Fruit fly (Drosophila melanogaster) whole organism, embryonic: ENCODE results near the gene CG9682.
A peak's percentile ranks its signal among the peaks of the same experiment; 100 is the strongest.

ENCODE experiments used
- CG1024 ChIP-seq: fragments of 200-800 bp; sonication (Bioruptor generic); IDR thresholded peaks from 2 replicates; pipeline ENCODE4 v1.3.6; 2022; ENCODE audit warnings: missing biosample characterization, missing genetic modification characterization
- CG10431 ChIP-seq: fragments of 200-800 bp; sonication (Bioruptor generic); optimal IDR thresholded peaks from 3 replicates; lab custom pipeline; 2018; ENCODE audit warnings: missing biosample characterization, mild to moderate bottlenecking, missing genetic modification characterization
- CG10462 ChIP-seq: fragments of 200-800 bp; sonication (Bioruptor generic); optimal IDR thresholded peaks from 2 replicates; lab custom pipeline; 2016; ENCODE audit warnings: missing biosample characterization, missing genetic modification characterization
- CG10979 ChIP-seq: fragments of 200-800 bp; sonication (Bioruptor generic); optimal IDR thresholded peaks from 2 replicates; lab custom pipeline; 2018; ENCODE audit warnings: missing biosample characterization, mild to moderate bottlenecking, missing genetic modification characterization, moderate library complexity
- CG11560 ChIP-seq: fragments of 200-800 bp; sonication (Bioruptor generic); IDR thresholded peaks from 3 replicates; pipeline ENCODE4 v1.3.6; 2022; ENCODE audit warnings: missing biosample characterization, missing genetic modification characterization
- CG12769 ChIP-seq: fragments of 200-800 bp; sonication (Bioruptor generic); optimal IDR thresholded peaks from 2 replicates; lab custom pipeline; 2019; ENCODE audit warnings: missing biosample characterization, mild to moderate bottlenecking, missing genetic modification characterization, moderate library complexity
- CG15601 ChIP-seq: fragments of 200-800 bp; sonication (Bioruptor generic); optimal IDR thresholded peaks from 3 replicates; lab custom pipeline; 2019; ENCODE audit warnings: missing biosample characterization, mild to moderate bottlenecking, missing genetic modification characterization, moderate library complexity
- CG17328 ChIP-seq: fragments of 200-800 bp; sonication (Bioruptor generic); IDR thresholded peaks from 2 replicates; pipeline ENCODE4 v1.3.6; 2022; ENCODE audit warnings: missing biosample characterization, missing genetic modification characterization
- CG17829 ChIP-seq: fragments of 200-800 bp; optimal IDR thresholded peaks from 2 replicates; lab custom pipeline; 2019; ENCODE audit warnings: missing biosample characterization, mild to moderate bottlenecking, missing genetic modification characterization, moderate library complexity
- CG3407 ChIP-seq: fragments of 200-800 bp; sonication (Bioruptor generic); optimal IDR thresholded peaks from 2 replicates; lab custom pipeline; 2018; ENCODE audit warnings: missing biosample characterization, mild to moderate bottlenecking, missing genetic modification characterization
- CG34422 ChIP-seq: fragments of 200-800 bp; sonication (Bioruptor generic); IDR thresholded peaks from 3 replicates; pipeline ENCODE4 v1.3.6; 2022; ENCODE audit warnings: missing biosample characterization, missing genetic modification characterization
- CG6272 ChIP-seq: fragments of 200-800 bp; sonication (Bioruptor generic); IDR thresholded peaks from 2 replicates; pipeline ENCODE4 v1.3.6; 2022; ENCODE audit warnings: missing biosample characterization, missing genetic modification characterization
- CG7372 ChIP-seq: fragments of 200-800 bp; sonication (Bioruptor generic); IDR thresholded peaks from 2 replicates; pipeline ENCODE4 v1.3.6; 2022; ENCODE audit warnings: missing biosample characterization, missing genetic modification characterization
- CG7839 ChIP-seq: fragments of 200-800 bp; sonication (Bioruptor generic); optimal IDR thresholded peaks from 3 replicates; lab custom pipeline; 2018; ENCODE audit warnings: missing biosample characterization, mild to moderate bottlenecking, missing genetic modification characterization, moderate library complexity
- CG8281 ChIP-seq: fragments of 200-800 bp; sonication (Bioruptor generic); optimal IDR thresholded peaks from 2 replicates; lab custom pipeline; 2018; ENCODE audit warnings: missing biosample characterization, mild to moderate bottlenecking, missing genetic modification characterization, moderate library complexity
- CG9727 ChIP-seq: fragments of 200-800 bp; sonication (Bioruptor generic); optimal IDR thresholded peaks from 3 replicates; lab custom pipeline; 2017; ENCODE audit warnings: missing biosample characterization, mild to moderate bottlenecking, missing genetic modification characterization
- CG9817 ChIP-seq: fragments of 200-800 bp; sonication (Bioruptor generic); optimal IDR thresholded peaks from 2 replicates; lab custom pipeline; 2018; ENCODE audit warnings: missing biosample characterization, mild to moderate bottlenecking, missing genetic modification characterization, moderate library complexity
- Chrac-16 ChIP-seq: fragments of 200-800 bp; sonication (Bioruptor generic); optimal IDR thresholded peaks from 3 replicates; lab custom pipeline; 2016; ENCODE audit warnings: missing biosample characterization, missing genetic modification characterization
- Ets65A ChIP-seq: fragments of 200-800 bp; sonication (Bioruptor generic); peaks from one replicate; lab custom pipeline; 2016; ENCODE audit warnings: missing biosample characterization, missing genetic modification characterization
- H15 ChIP-seq: fragments of 200-800 bp; sonication (Bioruptor generic); IDR thresholded peaks from 3 replicates; pipeline ENCODE4 v1.3.6; 2022; ENCODE audit warnings: missing biosample characterization, missing genetic modification characterization
- HLH3B ChIP-seq: fragments of 200-800 bp; sonication (Bioruptor generic); IDR thresholded peaks from 2 replicates; pipeline ENCODE4 v1.3.6; 2022; ENCODE audit warnings: missing biosample characterization, missing genetic modification characterization
- Lhr ChIP-seq: fragments of 200-800 bp; sonication (Bioruptor generic); optimal IDR thresholded peaks from 3 replicates; lab custom pipeline; 2017; ENCODE audit warnings: mild to moderate bottlenecking, missing biosample characterization, missing genetic modification reagents, missing genetic modification characterization
- MTF-1 ChIP-seq: fragments of 200-800 bp; sonication (Bioruptor generic); optimal IDR thresholded peaks from 2 replicates; lab custom pipeline; 2018; ENCODE audit warnings: missing biosample characterization, mild to moderate bottlenecking, missing genetic modification characterization, borderline replicate concordance
- Mrtf ChIP-seq: fragments of 200-800 bp; sonication (Bioruptor generic); IDR thresholded peaks from 3 replicates; pipeline ENCODE4 v1.3.6; 2022; ENCODE audit warnings: missing biosample characterization, missing genetic modification characterization
- TFAM ChIP-seq: fragments of 200-800 bp; sonication (Bioruptor generic); optimal IDR thresholded peaks from 2 replicates; lab custom pipeline; 2017; ENCODE audit warnings: missing biosample characterization, missing genetic modification characterization, inconsistent platforms
- Xrp1 ChIP-seq: fragments of 200-800 bp; sonication (Bioruptor generic); IDR thresholded peaks from 2 replicates; pipeline ENCODE4 v1.3.6; 2022; ENCODE audit warnings: missing biosample characterization, missing genetic modification characterization
- abd-A ChIP-seq: fragments of 200-800 bp; sonication (Bioruptor generic); optimal IDR thresholded peaks from 3 replicates; lab custom pipeline; 2019; ENCODE audit warnings: missing biosample characterization, mild to moderate bottlenecking, missing genetic modification characterization, moderate library complexity
- ci ChIP-seq: fragments of 200-800 bp; sonication (Bioruptor generic); IDR thresholded peaks from 3 replicates; pipeline ENCODE4 v1.3.6; 2022; ENCODE audit warnings: missing biosample characterization, missing genetic modification characterization
- da ChIP-seq: fragments of 200-800 bp; sonication (Bioruptor generic); optimal IDR thresholded peaks from 2 replicates; lab custom pipeline; 2016; ENCODE audit warnings: missing biosample characterization, missing genetic modification characterization
- dpn ChIP-seq, 2 experiments: fragments of 200-800 bp; sonication (Bioruptor generic); optimal IDR thresholded peaks; 3 replicates each; lab custom pipeline; 2016; ENCODE audit warnings: missing biosample characterization in 2 of 2, missing genetic modification characterization in 2 of 2
- gce ChIP-seq: fragments of 200-800 bp; sonication (Bioruptor generic); IDR thresholded peaks from 3 replicates; pipeline ENCODE4 v1.3.6; 2022; ENCODE audit warnings: missing biosample characterization, missing genetic modification characterization
- gem ChIP-seq: fragments of 200-800 bp; sonication (Bioruptor generic); optimal IDR thresholded peaks from 2 replicates; lab custom pipeline; 2019; ENCODE audit warnings: missing biosample characterization, mild to moderate bottlenecking, missing genetic modification characterization, moderate library complexity
- hkb ChIP-seq, 2 experiments: fragments of 200-800 bp in 1 of 2; fragments of >200 bp in 1 of 2; sonication (Bioruptor generic) in 1 of 2; IDR thresholded peaks in 1 of 2; optimal IDR thresholded peaks in 1 of 2; 2 replicates each; pipeline versions ENCODE4 v1.3.6 to Lab custom; 2017 to 2022; ENCODE audit warnings: missing biosample characterization in 1 of 2, missing genetic modification characterization in 1 of 2
- ind ChIP-seq: fragments of 200-800 bp; sonication (Bioruptor generic); optimal IDR thresholded peaks from 3 replicates; lab custom pipeline; 2016; ENCODE audit warnings: missing biosample characterization, missing genetic modification characterization
- jigr1 ChIP-seq: fragments of 200-800 bp; sonication (Bioruptor generic); IDR thresholded peaks from 3 replicates; pipeline ENCODE4 v1.3.6; 2022; ENCODE audit warnings: missing biosample characterization, missing genetic modification characterization
- jing ChIP-seq: fragments of 200-800 bp; sonication (Bioruptor generic); optimal IDR thresholded peaks from 2 replicates; lab custom pipeline; 2018; ENCODE audit warnings: missing biosample characterization, mild to moderate bottlenecking, missing genetic modification characterization
- lilli ChIP-seq: fragments of 200-800 bp; sonication (Bioruptor generic); optimal IDR thresholded peaks from 3 replicates; lab custom pipeline; 2016; ENCODE audit warnings: missing biosample characterization, missing genetic modification characterization
- lola ChIP-seq, 3 experiments: fragments of >200 bp in 2 of 3; fragments of 200-800 bp in 1 of 3; sonication (Bioruptor generic) in 1 of 3; optimal IDR thresholded peaks; 2 replicates each; lab custom pipeline; 2017 to 2019; ENCODE audit warnings: missing biosample characterization in 3 of 3, missing genetic modification characterization in 3 of 3, mild to moderate bottlenecking in 1 of 3, moderate library complexity in 1 of 3
- nerfin-1 ChIP-seq: fragments of 200-800 bp; sonication (Bioruptor generic); optimal IDR thresholded peaks from 3 replicates; lab custom pipeline; 2019; ENCODE audit warnings: missing biosample characterization, mild to moderate bottlenecking, missing genetic modification characterization, moderate library complexity
- nmo ChIP-seq: fragments of 200-800 bp; sonication (Bioruptor generic); optimal IDR thresholded peaks from 2 replicates; lab custom pipeline; 2018; ENCODE audit warnings: missing biosample characterization, mild to moderate bottlenecking, missing genetic modification characterization, moderate library complexity
- peb ChIP-seq: fragments of 200-800 bp; sonication (Bioruptor generic); IDR thresholded peaks from 2 replicates; pipeline ENCODE4 v1.3.6; 2022; ENCODE audit warnings: missing biosample characterization, missing genetic modification characterization
- pum ChIP-seq: fragments of 200-800 bp; sonication (Bioruptor generic); optimal IDR thresholded peaks from 2 replicates; lab custom pipeline; 2016; ENCODE audit warnings: missing biosample characterization, missing genetic modification characterization
- ranshi ChIP-seq: fragments of 200-800 bp; sonication (Bioruptor generic); IDR thresholded peaks from 2 replicates; pipeline ENCODE4 v1.3.6; 2022; ENCODE audit warnings: missing biosample characterization, missing genetic modification characterization
- sc ChIP-seq, 3 experiments: fragments of >200 bp in 2 of 3; fragments of 200-800 bp in 1 of 3; sonication (Bioruptor generic) in 1 of 3; optimal IDR thresholded peaks; 2 replicates in 2 of 3; 3 replicates in 1 of 3; lab custom pipeline; 2017; ENCODE audit warnings: mild to moderate bottlenecking in 1 of 3, missing biosample characterization in 1 of 3, missing genetic modification characterization in 1 of 3, missing genetic modification reagents in 1 of 3
- sens ChIP-seq: fragments of 200-800 bp; sonication (Bioruptor generic); peaks from one replicate; lab custom pipeline; 2016; ENCODE audit warnings: missing biosample characterization, missing genetic modification characterization
- sna ChIP-seq: fragments of 200-800 bp; sonication (Bioruptor generic); IDR thresholded peaks from 2 replicates; pipeline ENCODE4 v1.3.6; 2022; ENCODE audit warnings: missing biosample characterization, missing genetic modification characterization; ENCODE audit not compliant: partially characterized antibody
- ssp ChIP-seq: fragments of 200-800 bp; sonication (Bioruptor generic); IDR thresholded peaks from 2 replicates; pipeline ENCODE4 v1.3.6; 2022; ENCODE audit warnings: missing biosample characterization, missing genetic modification characterization
- tgo ChIP-seq: fragments of 200-800 bp; sonication (Bioruptor generic); IDR thresholded peaks from 3 replicates; pipeline ENCODE4 v1.3.6; 2022; ENCODE audit warnings: missing biosample characterization, missing genetic modification characterization
- tio ChIP-seq: fragments of 200-800 bp; sonication (Bioruptor generic); optimal IDR thresholded peaks from 2 replicates; lab custom pipeline; 2017; ENCODE audit warnings: missing biosample characterization, missing genetic modification characterization, inconsistent platforms

Gene CG9682

dm6 chr3R:30265420-30265819 is 14.7 kb downstream of the CG9682 start (continued):
- TF ChIP-seq jigr1: 0 out of 3 replicates have a peak, but pooled peaks have one; percentile 47
- TF ChIP-seq CG6272: no peak
- TF ChIP-seq CG7372 (GFP tag; lab: Robert Waterston, UW): peak; percentile 28; the same call in 1 of the 2 replicates
- no peak for TF ChIP-seq sna (GFP tag; lab: Robert Waterston, UW)
- peak; percentile 71 for TF ChIP-seq H15 (GFP tag; lab: Robert Waterston, UW)
- TF ChIP-seq gce (GFP tag; lab: Robert Waterston, UW): peak; percentile 44; the same call in 1 of the 3 replicates
- TF ChIP-seq sens (GFP tag; lab: Kevin White, UChicago): peak; percentile 93
- no peak for TF ChIP-seq MTF-1
- TF ChIP-seq CG15601 (tag; lab: Kevin White, UChicago): peak; percentile 60
- peak; percentile 56 for TF ChIP-seq CG12769 (tag; lab: Kevin White, UChicago)
- TF ChIP-seq Ets65A (GFP tag; lab: Kevin White, UChicago): peak; percentile 88
- no peak for TF ChIP-seq sc (optimal IDR thresholded peaks at IDR 0.05; lab: Kevin White, UChicago)
- TF ChIP-seq sc (GFP tag; optimal IDR thresholded peaks at IDR 0.05; lab: Kevin White, UChicago): peak; percentile 23
- peak; percentile 16 for TF ChIP-seq pum
- TF ChIP-seq Lhr (GFP tag; lab: Kevin White, UChicago): peak; percentile 3
- TF ChIP-seq tio (GFP tag; lab: Kevin White, UChicago): peak; percentile 40
- TF ChIP-seq Mrtf: no peak
- no peak for TF ChIP-seq CG8281
- TF ChIP-seq ind (GFP tag; lab: Kevin White, UChicago): peak; percentile 33
- TF ChIP-seq CG34422 (GFP tag; lab: Robert Waterston, UW): peak; percentile 57; the same call in 2 of the 3 replicates
- peak; percentile 80; the same call in 1 of the 2 replicates for TF ChIP-seq ranshi
- peak; percentile 63 for TF ChIP-seq CG7839 (tag; lab: Kevin White, UChicago)
- peak; percentile 49 for TF ChIP-seq CG9817
- peak; percentile 74 for TF ChIP-seq Xrp1 (GFP tag; lab: Robert Waterston, UW)
- TF ChIP-seq dpn (GFP tag; optimal IDR thresholded peaks at IDR 0.05; lab: Kevin White, UChicago): peak in 1 of 2 experiments; percentile 58
- peak; percentile 38 for TF ChIP-seq ssp (GFP tag; lab: Robert Waterston, UW)
- peak; percentile 20 for TF ChIP-seq CG9727 (GFP tag; lab: Kevin White, UChicago)
- TF ChIP-seq CG17829 (tag; lab: Kevin White, UChicago): peak; percentile 72
- peak; percentile 54; the same call in 1 of the 2 replicates for TF ChIP-seq peb (GFP tag; lab: Robert Waterston, UW)
- peak; percentile 31 for TF ChIP-seq CG10431 (GFP tag; lab: Kevin White, UChicago)
- TF ChIP-seq CG1024 (GFP tag; lab: Robert Waterston, UW): peak; percentile 76
- TF ChIP-seq Chrac-16 (GFP tag; lab: Kevin White, UChicago): peak; percentile 41
- TF ChIP-seq nerfin-1 (tag; lab: Kevin White, UChicago): peak; percentile 17
- no peak for TF ChIP-seq abd-A
- peak in 1 of 3 experiments; percentile 53 for TF ChIP-seq lola (GFP tag; optimal IDR thresholded peaks at IDR 0.05; lab: Kevin White, UChicago)
- peak; percentile 70 for TF ChIP-seq gem (tag; lab: Kevin White, UChicago)
- TF ChIP-seq lilli: peak; percentile 8
- TF ChIP-seq ci (GFP tag; lab: Robert Waterston, UW): peak; percentile 84
- TF ChIP-seq CG10979 (tag; lab: Kevin White, UChicago): peak; percentile 63
- TF ChIP-seq hkb (optimal IDR thresholded peaks at IDR 0.05; lab: Kevin White, UChicago): no peak
- TF ChIP-seq hkb (GFP tag; IDR thresholded peaks at IDR 0.05; lab: Robert Waterston, UW): peak; percentile 47; the same call in 1 of the 2 replicates
- peak; percentile 42; the same call in 1 of the 3 replicates for TF ChIP-seq CG11560 (tag; lab: Robert Waterston, UW)
- peak; percentile 84 for TF ChIP-seq CG17328 (GFP tag; lab: Robert Waterston, UW)
- peak; percentile 36 for TF ChIP-seq nmo (GFP tag; lab: Kevin White, UChicago)
- TF ChIP-seq jing (GFP tag; lab: Kevin White, UChicago): peak; percentile 50
- TF ChIP-seq HLH3B (GFP tag; lab: Robert Waterston, UW): peak; percentile 72
- no peak for TF ChIP-seq da (GFP tag; lab: Kevin White, UChicago)
- TF ChIP-seq CG10462 (GFP tag; lab: Kevin White, UChicago): peak; percentile 30
- no peak for TF ChIP-seq TFAM (GFP tag; lab: Kevin White, UChicago)
- peak; percentile 55 for TF ChIP-seq CG3407
- TF ChIP-seq tgo (GFP tag; lab: Robert Waterston, UW): peak; percentile 39; the same call in 1 of the 3 replicates
